Worm (Caenorhabditis elegans): Measurements from ENCODE around the gene srh-72.

The srh-72 gene

ce11 chrII:1610630-1611029 is 29.8 kb downstream of the srh-72 start, which contains the start of gene fbxa-163:
Gene fbxa-163, minus strand, starts transcription at chrII:1610730.
- TF ChIP-seq nhr-19 (GFP tag; conservative IDR thresholded peaks at IDR 0.05) (no peak), hlh-4 (tag; optimal IDR thresholded peaks at IDR 0.05) (no peak), lir-3 (tag; optimal IDR thresholded peaks at IDR 0.05; ENCODE audit: poor library complexity) (no peak), sox-4 (tag; optimal IDR thresholded peaks at IDR 0.05) (no peak), unc-62 (GFP tag; optimal IDR thresholded peaks at IDR 0.05) (no peak), ces-1 (GFP tag; optimal IDR thresholded peaks at IDR 0.05) (no peak), unc-30 (tag; optimal IDR thresholded peaks at IDR 0.05) (no peak), lsy-2 (tag; optimal IDR thresholded peaks at IDR 0.05) (no peak), ceh-90 (tag; optimal IDR thresholded peaks at IDR 0.05) (no peak), nhr-11 (tag; optimal IDR thresholded peaks at IDR 0.05) (no peak), C34B4.2 (tag; optimal IDR thresholded peaks at IDR 0.05) (no peak), pax-3 (tag; optimal IDR thresholded peaks at IDR 0.05) (no peak)

ce11 chrII:1608915-1609314 is 31.5 kb downstream of the srh-72 start:
- peak; percentile 4 for TF ChIP-seq tlp-1 (tag; optimal IDR thresholded peaks at IDR 0.05)
- TF ChIP-seq lin-35 (GFP tag; optimal IDR thresholded peaks at IDR 0.05), result peak in 1 of 2 experiments; percentile 33
- no peak for TF ChIP-seq ztf-11 (tag; optimal IDR thresholded peaks at IDR 0.05)
- peak; percentile 82 for TF ChIP-seq elt-2 (tag; optimal IDR thresholded peaks at IDR 0.05)

- no peak for TF ChIP-seq pag-3 (tag; optimal IDR thresholded peaks at IDR 0.05; ENCODE audit: borderline replicate concordance, insufficient read depth)
- TF ChIP-seq elt-2 (tag; optimal IDR thresholded peaks at IDR 0.05), result peak; percentile 64
- TF ChIP-seq mef-2 (tag; optimal IDR thresholded peaks at IDR 0.05), result no peak
- TF ChIP-seq lin-39 (tag; optimal IDR thresholded peaks at IDR 0.05), result no peak
- TF ChIP-seq ceh-90 (tag; optimal IDR thresholded peaks at IDR 0.05), result no peak
Observed at ce11 chrII:1607575-1607974, 32.8 kb downstream of the srh-72 start.

- TF ChIP-seq lir-3 (tag; optimal IDR thresholded peaks at IDR 0.05; ENCODE audit: poor library complexity), result no peak
- TF ChIP-seq efl-1 (optimal IDR thresholded peaks at IDR 0.05), result no peak
- TF ChIP-seq efl-1 (GFP tag; optimal IDR thresholded peaks at IDR 0.05 in 1 of 2), result no peak
- TF ChIP-seq nhr-76 (tag; optimal IDR thresholded peaks at IDR 0.05), result no peak
- TF ChIP-seq fkh-8 (tag; optimal IDR thresholded peaks at IDR 0.05), result no peak
- TF ChIP-seq lin-13 (GFP tag; optimal IDR thresholded peaks at IDR 0.05), result no peak
- no peak for TF ChIP-seq dsc-1 (tag; optimal IDR thresholded peaks at IDR 0.05)
Observed at ce11 chrII:1606079-1606478, 34.3 kb downstream of the srh-72 start, which contains the start of gene bath-33. Gene bath-33, minus strand, starts transcription at chrII:1606179.

- no peak for TF ChIP-seq ceh-8 (GFP tag; optimal IDR thresholded peaks at IDR 0.05)
- no peak for TF ChIP-seq blmp-1 (tag; optimal IDR thresholded peaks at IDR 0.05)
- no peak for TF ChIP-seq unc-62 (GFP tag; optimal IDR thresholded peaks at IDR 0.05)
- TF ChIP-seq ceh-82 (tag; optimal IDR thresholded peaks at IDR 0.05), result no peak
- no peak for TF ChIP-seq sup-37 (GFP tag; optimal IDR thresholded peaks at IDR 0.05)
Observed at ce11 chrII:1605010-1605409, 35.4 kb downstream of the srh-72 start.

DNA sequence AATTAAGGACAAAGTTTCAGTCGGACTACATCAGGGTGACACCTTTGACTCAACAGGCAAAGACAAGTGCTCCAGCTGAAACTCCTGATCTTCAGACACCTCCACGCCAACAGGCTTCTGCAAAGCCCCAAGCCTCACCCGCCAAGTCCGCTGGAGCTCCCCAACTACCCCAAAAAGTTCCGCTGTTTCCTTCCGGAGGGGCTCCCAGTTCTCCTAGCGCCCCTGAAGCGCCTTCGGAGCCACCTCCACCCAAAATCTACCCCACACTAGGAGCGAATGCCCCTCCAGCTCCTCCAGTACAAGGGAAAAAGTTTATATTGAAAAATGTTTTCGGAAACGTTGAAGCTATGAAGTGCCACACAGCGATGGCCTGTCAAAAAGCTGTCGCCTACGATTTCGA is 37.3 kb downstream of the srh-72 start:
- TF ChIP-seq nhr-77 (tag; optimal IDR thresholded peaks at IDR 0.05) (no peak), ets-5 (GFP tag; IDR thresholded peaks at IDR 0.05) (no peak), C04F5.9 (tag; optimal IDR thresholded peaks at IDR 0.05) (no peak), sox-4 (tag; optimal IDR thresholded peaks at IDR 0.05) (no peak), lin-14 (GFP tag; optimal IDR thresholded peaks at IDR 0.05) (no peak), ceh-90 (tag; optimal IDR thresholded peaks at IDR 0.05) (no peak), ces-1 (GFP tag; optimal IDR thresholded peaks at IDR 0.05) (no peak), lir-3 (tag; optimal IDR thresholded peaks at IDR 0.05; ENCODE audit: poor library complexity) (no peak)

Measured in whole organism, L1 larva.